Worm (Caenorhabditis elegans): ENCODE data around the gene selt-1.1.

DNA sequence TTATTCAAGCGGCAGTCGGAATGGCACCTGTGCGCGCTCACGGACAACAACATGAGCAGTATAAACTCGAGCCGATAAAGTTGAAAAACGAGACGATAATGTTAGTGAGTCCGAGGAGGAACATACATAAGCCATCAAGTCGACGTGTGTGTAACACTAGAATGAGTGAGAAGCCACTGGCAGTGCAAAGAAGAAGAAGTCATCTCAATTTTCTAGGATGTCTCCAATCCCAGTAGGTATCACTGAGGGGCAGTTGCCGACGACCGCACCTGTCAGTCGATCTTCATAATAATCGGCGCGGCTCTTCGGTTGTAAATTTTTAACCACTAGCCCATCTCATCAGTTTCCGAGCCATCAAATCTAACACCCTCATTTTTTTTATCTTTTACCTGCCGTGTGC lies 13.8 kb upstream of the selt-1.1 start:
- TF ChIP-seq ref-1 (GFP tag; conservative IDR thresholded peaks at IDR 0.05) (no peak), flt-1 (GFP tag; IDR thresholded peaks at IDR 0.05) (no peak), tab-1 (GFP tag; IDR thresholded peaks at IDR 0.05) (no peak), cog-1 (tag; optimal IDR thresholded peaks at IDR 0.05) (no peak)

Measured in whole organism, midembryonic.